Worm (Caenorhabditis elegans) whole organism, midembryonic: ENCODE results near the gene R02F2.8.

ENCODE experiments used
- T22C8.4 ChIP-seq: fragments of 200-800 bp; sonication (Bioruptor generic); IDR thresholded peaks from 2 replicates; pipeline ENCODE4 v1.3.6; 2022; ENCODE audit warnings: missing genetic modification characterization, missing compliant biosample characterization
- cog-1 ChIP-seq: sonication (generic microtip); optimal IDR thresholded peaks from 2 replicates; lab custom pipeline; 2016; ENCODE audit warnings: missing genetic modification characterization, missing compliant biosample characterization
- klf-2 ChIP-seq: fragments of 200-800 bp; sonication (Bioruptor generic); conservative IDR thresholded peaks from 2 replicates; pipeline ENCODE4 v1.3.6; 2022; ENCODE audit warnings: missing genetic modification reagents, missing genetic modification characterization, missing compliant biosample characterization
- med-1 ChIP-seq: sonication (generic microtip); optimal IDR thresholded peaks from 2 replicates; lab custom pipeline; 2017; ENCODE audit warnings: missing genetic modification characterization, mild to moderate bottlenecking, missing compliant biosample characterization, antibody characterized with exemption, missing genetic modification reagents; ENCODE audit not compliant: insufficient read depth
- ref-1 ChIP-seq: fragments of 200-800 bp; sonication (Bioruptor generic); conservative IDR thresholded peaks from 2 replicates; pipeline ENCODE4 v1.3.6; 2022; ENCODE audit warnings: missing genetic modification reagents, missing genetic modification characterization, missing compliant biosample characterization
- tab-1 ChIP-seq: fragments of 200-800 bp; sonication (Bioruptor generic); IDR thresholded peaks from 2 replicates; pipeline ENCODE4 v1.3.6; 2022; ENCODE audit warnings: missing genetic modification characterization, missing compliant biosample characterization
- ztf-23 ChIP-seq: fragments of 200-800 bp; sonication (Bioruptor generic); IDR thresholded peaks from 2 replicates; pipeline ENCODE4 v1.3.6; 2022; ENCODE audit warnings: missing genetic modification reagents, missing genetic modification characterization, missing compliant biosample characterization
- ztf-29 ChIP-seq: fragments of 200-800 bp; sonication (Bioruptor generic); IDR thresholded peaks from 2 replicates; pipeline ENCODE4 v1.3.6; 2022; ENCODE audit warnings: missing genetic modification reagents, missing genetic modification characterization, missing compliant biosample characterization

- TF ChIP-seq ref-1 (GFP tag; lab: Robert Waterston, UW) (no peak), med-1 (GFP tag; lab: Kevin White, UChicago) (no peak), ztf-23 (no peak), cog-1 (tag; lab: Kevin White, UChicago) (no peak), ztf-29 (GFP tag; lab: Robert Waterston, UW) (no peak), T22C8.4 (no peak), tab-1 (GFP tag; lab: Robert Waterston, UW) (no peak), klf-2 (GFP tag; lab: Robert Waterston, UW) (no peak)
Observed at ce11 chrIII:5525973-5526372, 30.9 kb upstream of the R02F2.8 start, which contains the start of gene dex-1.
